Fruit fly (Drosophila melanogaster): Measurements from ENCODE around the gene CG15578.

CG15578 gene

DNA sequence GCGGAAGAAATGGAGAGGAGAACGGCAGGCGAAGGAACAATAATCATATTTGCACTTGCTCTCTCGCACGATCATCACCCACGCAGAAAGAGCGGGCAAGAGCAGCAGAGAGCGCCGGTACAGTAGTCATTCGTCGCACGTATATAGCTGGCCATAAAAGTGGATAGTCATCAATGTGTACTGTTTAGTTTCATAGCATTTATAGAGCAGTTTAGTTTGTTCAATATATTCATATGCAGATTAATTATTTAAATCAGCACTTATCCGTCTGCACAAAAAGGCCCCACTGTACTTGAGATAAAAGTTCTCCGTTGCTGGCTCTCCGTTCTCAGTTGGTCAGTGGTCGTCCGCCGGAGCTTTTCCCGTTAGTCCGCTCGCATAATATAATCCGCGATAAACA, 47.0 kb upstream of the CG15578 start (continued):
- TF ChIP-seq pnt (GFP tag; optimal IDR thresholded peaks at IDR 0.05) (peak; percentile 97), stc (GFP tag; IDR thresholded peaks at IDR 0.05) (peak; percentile 98), lov (optimal IDR thresholded peaks at IDR 0.05) (no peak), lov (GFP tag; IDR thresholded peaks at IDR 0.05) (peak; percentile 96), da (GFP tag; optimal IDR thresholded peaks at IDR 0.05) (peak; percentile 92), bbx (GFP tag; IDR thresholded peaks at IDR 0.05; ENCODE audit: partially characterized antibody) (no peak), E2f1 (GFP tag; IDR thresholded peaks at IDR 0.05) (peak; percentile 99), CG16813 (GFP tag; IDR thresholded peaks at IDR 0.05; ENCODE audit: partially characterized antibody) (no peak), her (GFP tag; optimal IDR thresholded peaks at IDR 0.05) (peak; percentile 97), Doc3 (GFP tag; IDR thresholded peaks at IDR 0.05; ENCODE audit: partially characterized antibody) (no peak), CoRest (tag; optimal IDR thresholded peaks at IDR 0.05) (peak; percentile 98), CG7963 (GFP tag; IDR thresholded peaks at IDR 0.05; ENCODE audit: partially characterized antibody) (no peak), tup (GFP tag; optimal IDR thresholded peaks at IDR 0.05) (peak; percentile 92), Chrac-16 (GFP tag; optimal IDR thresholded peaks at IDR 0.05) (peak; percentile 98), sima (GFP tag; optimal IDR thresholded peaks at IDR 0.05) (peak; percentile 95), CG2116 (GFP tag; optimal IDR thresholded peaks at IDR 0.05) (peak; percentile 63), prd (optimal IDR thresholded peaks at IDR 0.05) (no peak), prd (GFP tag; IDR thresholded peaks at IDR 0.05) (peak; percentile 99), TFAM (GFP tag; optimal IDR thresholded peaks at IDR 0.05) (peak; percentile 59), sens-2 (GFP tag; IDR thresholded peaks at IDR 0.05) (peak; percentile 98), ase (GFP tag; IDR thresholded peaks at IDR 0.05) (peak; percentile 99), mam (GFP tag; optimal IDR thresholded peaks at IDR 0.05) (peak; percentile 99), tll (GFP tag; optimal IDR thresholded peaks at IDR 0.05) (no peak), CG34376 (GFP tag; optimal IDR thresholded peaks at IDR 0.05) (peak; percentile 99), org-1 (GFP tag; optimal IDR thresholded peaks at IDR 0.05) (peak; percentile 98), CG4360 (GFP tag; IDR thresholded peaks at IDR 0.05) (peak; percentile 78), lbe (GFP tag; optimal IDR thresholded peaks at IDR 0.05) (peak; percentile 98), CG6254 (GFP tag; optimal IDR thresholded peaks at IDR 0.05) (peak; percentile 91), ara (GFP tag; IDR thresholded peaks at IDR 0.05) (peak; percentile 98), toy (GFP tag; IDR thresholded peaks at IDR 0.05) (peak; percentile 98), nmo (GFP tag; optimal IDR thresholded peaks at IDR 0.05) (peak; percentile 97), CG11504 (tag; optimal IDR thresholded peaks at IDR 0.05) (peak; percentile 97), D (optimal IDR thresholded peaks at IDR 0.05) (no peak), D (GFP tag; optimal IDR thresholded peaks at IDR 0.05) (peak; percentile 92), crc (GFP tag; optimal IDR thresholded peaks at IDR 0.05) (peak; percentile 97), BtbVII (GFP tag; optimal IDR thresholded peaks at IDR 0.05) (peak; percentile 98), br (optimal IDR thresholded peaks at IDR 0.05) (no peak), jigr1 (GFP tag; IDR thresholded peaks at IDR 0.05) (peak; percentile 95), CG31441 (GFP tag; IDR thresholded peaks at IDR 0.05) (peak; percentile 91), sim (GFP tag; IDR thresholded peaks at IDR 0.05) (peak; percentile 97), ind (GFP tag; optimal IDR thresholded peaks at IDR 0.05) (peak; percentile 99), CG4282 (GFP tag; optimal IDR thresholded peaks at IDR 0.05) (peak; percentile 95), Lim3 (GFP tag; IDR thresholded peaks at IDR 0.05) (peak; percentile 96), CG9609 (GFP tag; optimal IDR thresholded peaks at IDR 0.05) (peak; percentile 98), Dref (GFP tag; IDR thresholded peaks at IDR 0.05) (peak; percentile 54), HLH3B (GFP tag; IDR thresholded peaks at IDR 0.05) (peak; percentile 99), gfzf (GFP tag; optimal IDR thresholded peaks at IDR 0.05) (peak; percentile 35), pan (optimal IDR thresholded peaks at IDR 0.05) (no peak), pan (GFP tag; optimal IDR thresholded peaks at IDR 0.05 in 1 of 2, IDR thresholded peaks at IDR 0.05 in 1 of 2) (peak in 1 of 2 experiments; percentile 99), CG43689 (GFP tag; IDR thresholded peaks at IDR 0.05) (peak; percentile 97), repo (GFP tag; optimal IDR thresholded peaks at IDR 0.05) (peak; percentile 97), CG2712 (tag; optimal IDR thresholded peaks at IDR 0.05) (peak; percentile 96), CG31365 (tag; optimal IDR thresholded peaks at IDR 0.05) (peak; percentile 92)

Data from whole organism, embryonic.